Fruit fly (Drosophila melanogaster): ENCODE measurements around the gene CG6638.
A peak's percentile ranks its signal among the peaks of the same experiment; 100 is the strongest.

Gene CG6638

DNA sequence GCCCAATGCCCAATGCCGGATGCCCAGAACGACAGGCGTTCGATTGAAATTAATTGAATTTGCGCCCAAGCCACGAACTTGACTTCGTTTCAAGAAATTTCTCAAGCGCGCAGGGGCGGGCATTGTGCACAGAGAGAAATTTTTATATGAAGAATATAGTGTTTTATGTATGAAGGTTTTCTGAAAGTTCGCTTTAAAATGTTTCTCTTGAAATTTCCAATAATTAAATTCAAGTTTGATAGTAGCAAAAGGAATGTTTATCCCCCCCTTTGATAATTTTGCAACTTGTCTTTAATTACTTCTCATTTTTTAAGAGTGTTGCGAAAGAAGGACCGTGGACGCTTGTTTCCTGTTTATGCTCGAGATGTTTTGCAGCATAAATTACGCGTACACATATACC is 32.0 kb downstream of the CG6638 start:
- TF ChIP-seq br (GFP tag; optimal IDR thresholded peaks at IDR 0.05) = no peak
- peak; percentile 1 for TF ChIP-seq ey (GFP tag; optimal IDR thresholded peaks at IDR 0.05)
- no peak for TF ChIP-seq fru (GFP tag; optimal IDR thresholded peaks at IDR 0.05)
- no peak for TF ChIP-seq HLH106 (tag; optimal IDR thresholded peaks at IDR 0.05)
- no peak for TF ChIP-seq jim (GFP tag; optimal IDR thresholded peaks at IDR 0.05)

DNA sequence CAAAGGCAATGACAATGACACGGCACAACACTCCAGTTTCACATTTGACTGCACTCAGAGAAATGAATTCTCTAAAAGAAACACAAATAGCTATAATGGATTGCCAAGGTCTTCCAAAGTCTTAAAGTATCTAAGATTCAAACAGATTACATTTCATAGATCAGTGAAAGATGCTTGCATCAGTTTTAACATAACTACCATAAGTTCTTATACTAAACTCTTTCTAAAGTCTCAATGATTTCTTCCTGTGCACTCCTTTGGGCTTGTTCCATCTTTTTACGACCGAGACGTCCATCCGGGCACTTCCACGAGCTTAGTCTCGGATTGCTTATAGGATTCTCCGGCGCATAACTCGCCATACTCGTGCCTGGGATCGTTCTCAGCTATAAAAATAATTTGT is 33.7 kb downstream of the CG6638 start:
- TF ChIP-seq dsf (GFP tag; optimal IDR thresholded peaks at IDR 0.05; ENCODE audit: borderline replicate concordance) = no peak
- no peak for TF ChIP-seq pan (optimal IDR thresholded peaks at IDR 0.05)
- no peak for TF ChIP-seq sv (GFP tag; optimal IDR thresholded peaks at IDR 0.05)
- no peak for TF ChIP-seq Jra (GFP tag; optimal IDR thresholded peaks at IDR 0.05)
- TF ChIP-seq fru (GFP tag; optimal IDR thresholded peaks at IDR 0.05) = no peak
- TF ChIP-seq HLH106 (tag; optimal IDR thresholded peaks at IDR 0.05) = no peak
- no peak for TF ChIP-seq Mio (GFP tag; optimal IDR thresholded peaks at IDR 0.05)
- TF ChIP-seq rgr (GFP tag; optimal IDR thresholded peaks at IDR 0.05) = no peak
- TF ChIP-seq brk (GFP tag; optimal IDR thresholded peaks at IDR 0.05) = no peak
- no peak for TF ChIP-seq usp (GFP tag; optimal IDR thresholded peaks at IDR 0.05)
- TF ChIP-seq h (GFP tag; optimal IDR thresholded peaks at IDR 0.05) = no peak
- TF ChIP-seq CG32264 (GFP tag; optimal IDR thresholded peaks at IDR 0.05) = no peak
- TF ChIP-seq psq (GFP tag; optimal IDR thresholded peaks at IDR 0.05) = no peak
- TF ChIP-seq Sp1 (GFP tag; optimal IDR thresholded peaks at IDR 0.05) = no peak
- no peak for TF ChIP-seq br (GFP tag; optimal IDR thresholded peaks at IDR 0.05)
- no peak for TF ChIP-seq dmrt93B (GFP tag; optimal IDR thresholded peaks at IDR 0.05)
- TF ChIP-seq sage (GFP tag; optimal IDR thresholded peaks at IDR 0.05) = no peak
- TF ChIP-seq N (GFP tag; optimal IDR thresholded peaks at IDR 0.05) = no peak
- no peak for TF ChIP-seq GATAd (GFP tag; optimal IDR thresholded peaks at IDR 0.05)
- no peak for TF ChIP-seq woc (GFP tag; optimal IDR thresholded peaks at IDR 0.05)

DNA sequence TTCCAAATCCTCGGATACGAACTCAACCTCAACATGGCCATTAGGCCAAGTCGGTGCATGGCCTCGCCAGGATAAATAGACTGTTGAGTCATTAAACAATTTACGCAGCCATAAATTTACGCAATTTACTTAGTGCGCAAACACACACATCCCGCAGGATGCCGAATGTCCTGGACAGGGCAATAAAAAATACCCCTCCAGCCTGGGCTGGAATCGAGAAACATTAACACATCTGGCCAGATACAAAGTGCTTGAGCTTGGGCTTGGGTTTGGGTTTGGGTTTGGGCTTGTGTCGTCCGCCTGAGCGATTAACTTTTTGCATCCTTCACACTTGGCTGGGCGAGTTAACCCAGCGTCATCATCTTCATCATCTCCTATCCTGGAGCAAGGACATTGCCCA is 34.2 kb downstream of the CG6638 start:
- TF ChIP-seq Hnf4 (GFP tag; optimal IDR thresholded peaks at IDR 0.05) = no peak
- no peak for TF ChIP-seq sage (GFP tag; optimal IDR thresholded peaks at IDR 0.05)
- no peak for TF ChIP-seq woc (GFP tag; optimal IDR thresholded peaks at IDR 0.05)

DNA sequence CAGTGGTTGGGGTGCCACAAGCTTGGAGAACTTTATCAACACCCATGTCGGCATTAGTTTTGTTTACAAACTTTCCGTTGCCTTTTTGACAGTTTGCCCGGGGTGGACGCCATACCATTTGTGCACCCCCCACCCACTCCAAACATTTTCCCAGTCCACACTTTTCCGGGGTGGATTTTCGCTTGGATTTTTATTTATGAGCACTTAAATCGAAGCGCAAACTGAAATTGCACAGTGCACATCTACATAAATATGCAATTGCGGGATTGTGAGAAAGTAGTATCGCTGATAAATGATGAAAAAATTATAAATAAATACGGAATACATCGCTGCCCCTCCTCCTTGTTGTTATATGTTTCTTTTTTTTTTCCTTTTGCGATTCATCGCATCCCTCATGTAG is 35.4 kb downstream of the CG6638 start:
- no peak for TF ChIP-seq Abd-B (GFP tag; optimal IDR thresholded peaks at IDR 0.05)
- no peak for TF ChIP-seq CG32264 (GFP tag; optimal IDR thresholded peaks at IDR 0.05)
- no peak for TF ChIP-seq fru (GFP tag; optimal IDR thresholded peaks at IDR 0.05)
- no peak for TF ChIP-seq Sp1 (GFP tag; optimal IDR thresholded peaks at IDR 0.05)
- no peak for TF ChIP-seq pan (optimal IDR thresholded peaks at IDR 0.05)
- TF ChIP-seq Hnf4 (GFP tag; optimal IDR thresholded peaks at IDR 0.05) = no peak
- TF ChIP-seq Mio (GFP tag; optimal IDR thresholded peaks at IDR 0.05) = no peak
- TF ChIP-seq rgr (GFP tag; optimal IDR thresholded peaks at IDR 0.05) = no peak
- TF ChIP-seq Dfd (GFP tag; optimal IDR thresholded peaks at IDR 0.05) = no peak
- TF ChIP-seq Hr78 (GFP tag; optimal IDR thresholded peaks at IDR 0.05) = no peak
- no peak for TF ChIP-seq Jra (GFP tag; optimal IDR thresholded peaks at IDR 0.05)
- TF ChIP-seq tai (GFP tag; optimal IDR thresholded peaks at IDR 0.05) = no peak
- TF ChIP-seq GATAd (GFP tag; optimal IDR thresholded peaks at IDR 0.05) = no peak
- TF ChIP-seq br (GFP tag; optimal IDR thresholded peaks at IDR 0.05) = no peak
- no peak for TF ChIP-seq foxo (GFP tag; optimal IDR thresholded peaks at IDR 0.05)
- TF ChIP-seq usp (GFP tag; optimal IDR thresholded peaks at IDR 0.05) = no peak
- no peak for TF ChIP-seq dmrt93B (GFP tag; optimal IDR thresholded peaks at IDR 0.05)

DNA sequence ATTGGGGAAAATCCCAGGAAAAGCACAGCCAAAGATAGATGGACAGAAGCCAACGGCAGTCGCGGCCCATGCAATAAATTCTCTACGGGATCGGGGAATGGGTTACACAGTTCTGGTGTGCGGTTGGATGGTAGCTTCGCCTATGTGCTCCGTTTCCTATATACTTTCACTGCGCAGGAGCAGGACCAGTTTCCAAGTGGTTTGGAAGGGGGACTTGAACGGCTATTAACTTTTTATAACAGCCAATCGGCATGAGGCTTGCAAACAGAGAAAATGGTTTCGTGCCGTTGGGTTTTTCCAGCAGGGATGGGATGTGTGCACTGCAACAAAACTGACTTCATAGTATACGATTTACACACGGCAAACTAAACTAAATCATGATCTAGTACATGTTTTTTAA is 37.5 kb downstream of the CG6638 start:
- TF ChIP-seq sage (GFP tag; optimal IDR thresholded peaks at IDR 0.05) (no peak), Vsx2 (GFP tag; optimal IDR thresholded peaks at IDR 0.05; ENCODE audit: partially characterized antibody) (no peak), Jra (GFP tag; optimal IDR thresholded peaks at IDR 0.05) (no peak)

DNA sequence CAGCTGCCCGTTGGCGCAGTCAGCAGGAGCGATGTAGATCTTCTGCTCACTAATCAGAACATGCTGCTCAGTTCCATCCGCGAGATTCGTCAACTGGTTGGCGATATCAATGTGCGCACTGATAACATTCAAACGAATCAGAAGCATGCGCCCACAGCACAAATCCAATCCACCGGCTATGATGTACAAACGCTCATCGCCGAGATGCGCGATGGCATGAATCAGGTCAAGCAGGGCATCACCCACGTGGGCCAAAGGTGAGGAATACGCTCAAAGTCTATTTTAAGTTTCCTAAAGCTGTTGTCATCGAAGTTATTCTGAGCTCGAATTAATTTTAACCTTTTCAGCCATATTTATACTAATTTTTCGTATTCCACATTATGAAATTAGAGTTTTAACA is 39.5 kb downstream of the CG6638 start:
- TF ChIP-seq CG32264 (GFP tag; optimal IDR thresholded peaks at IDR 0.05) = no peak
- TF ChIP-seq lola (GFP tag; optimal IDR thresholded peaks at IDR 0.05) = no peak
- no peak for TF ChIP-seq Hr83 (GFP tag; optimal IDR thresholded peaks at IDR 0.05; ENCODE audit: poor library complexity, severe bottlenecking)
- TF ChIP-seq rgr (GFP tag; optimal IDR thresholded peaks at IDR 0.05) = no peak
- TF ChIP-seq dmrt93B (GFP tag; optimal IDR thresholded peaks at IDR 0.05) = no peak
- no peak for TF ChIP-seq tai (GFP tag; optimal IDR thresholded peaks at IDR 0.05)
- TF ChIP-seq Sp1 (GFP tag; optimal IDR thresholded peaks at IDR 0.05) = no peak
- no peak for TF ChIP-seq Rel (GFP tag; optimal IDR thresholded peaks at IDR 0.05)
- no peak for TF ChIP-seq Rel (tag; optimal IDR thresholded peaks at IDR 0.05)
- no peak for TF ChIP-seq Myc (optimal IDR thresholded peaks at IDR 0.05)
- TF ChIP-seq woc (GFP tag; optimal IDR thresholded peaks at IDR 0.05) = no peak
- no peak for TF ChIP-seq N (GFP tag; optimal IDR thresholded peaks at IDR 0.05)
- no peak for TF ChIP-seq Hnf4 (GFP tag; optimal IDR thresholded peaks at IDR 0.05)
- TF ChIP-seq sv (GFP tag; optimal IDR thresholded peaks at IDR 0.05) = no peak
- no peak for TF ChIP-seq Jra (GFP tag; optimal IDR thresholded peaks at IDR 0.05)
- no peak for TF ChIP-seq dl (GFP tag; optimal IDR thresholded peaks at IDR 0.05; ENCODE audit: insufficient read depth in 1 of 2, partially characterized antibody in 2 of 2)
- no peak for TF ChIP-seq CrebA (GFP tag; optimal IDR thresholded peaks at IDR 0.05; ENCODE audit: borderline replicate concordance)
- TF ChIP-seq HLH106 (tag; optimal IDR thresholded peaks at IDR 0.05) = no peak
- no peak for TF ChIP-seq h (GFP tag; optimal IDR thresholded peaks at IDR 0.05)

Data from whole organism, wandering third instar larva.